Fruit fly (Drosophila melanogaster) S2 (cell line): ENCODE data around the gene Spn.

Experiments
- CG8478 ChIP-seq: fragments of >200 bp; optimal IDR thresholded peaks from 2 replicates; lab custom pipeline; 2018
- CTCF ChIP-seq, 2 experiments: fragments of >200 bp; optimal IDR thresholded peaks; 2 replicates each; lab custom pipeline; 2018

- no peak for TF ChIP-seq CG8478 (lab: Kevin White, UChicago)
- TF ChIP-seq CTCF (optimal IDR thresholded peaks at IDR 0.05; lab: Kevin White, UChicago) = no peak
Observed at dm6 chr3L:2468509-2468908, 85.6 kb downstream of the Spn start.
